Fruit fly (Drosophila melanogaster) whole organism, embryonic: ENCODE data around the gene Ythdc1.
A peak's percentile ranks its signal among the peaks of the same experiment; 100 is the strongest.

Experiments
- Abd-B ChIP-seq: fragments of 200-800 bp; sonication (Bioruptor generic); optimal IDR thresholded peaks from 2 replicates; lab custom pipeline; 2018; ENCODE audit warnings: missing biosample characterization, mild to moderate bottlenecking, missing genetic modification characterization, moderate library complexity
- Bdp1 ChIP-seq: fragments of 200-800 bp; sonication (Bioruptor generic); optimal IDR thresholded peaks from 3 replicates; lab custom pipeline; 2016; ENCODE audit warnings: missing biosample characterization, missing genetic modification characterization
- CG10209 ChIP-seq: fragments of 200-800 bp; sonication (Bioruptor generic); optimal IDR thresholded peaks from 3 replicates; lab custom pipeline; 2017; ENCODE audit warnings: missing biosample characterization, mild to moderate bottlenecking, missing genetic modification characterization, missing genetic modification reagents
- CG12299 ChIP-seq: fragments of 200-800 bp; sonication (Bioruptor generic); optimal IDR thresholded peaks from 2 replicates; lab custom pipeline; 2018; ENCODE audit warnings: missing biosample characterization, mild to moderate bottlenecking, missing genetic modification characterization
- CG13424 ChIP-seq: fragments of 200-800 bp; sonication (Bioruptor generic); optimal IDR thresholded peaks from 2 replicates; lab custom pipeline; 2019; ENCODE audit warnings: missing biosample characterization, mild to moderate bottlenecking, missing genetic modification characterization, moderate library complexity
- CG13894 ChIP-seq: fragments of 200-800 bp; sonication (Bioruptor generic); optimal IDR thresholded peaks from 3 replicates; lab custom pipeline; 2018; ENCODE audit warnings: missing biosample characterization, mild to moderate bottlenecking, missing genetic modification characterization, moderate library complexity
- CG14441 ChIP-seq: fragments of 200-800 bp; sonication (Bioruptor generic); IDR thresholded peaks from 2 replicates; pipeline ENCODE4 v1.3.6; 2022; ENCODE audit warnings: missing biosample characterization, missing genetic modification characterization
- CG15514 ChIP-seq: fragments of 200-800 bp; sonication (Bioruptor generic); optimal IDR thresholded peaks from 3 replicates; lab custom pipeline; 2017; ENCODE audit warnings: missing biosample characterization, missing genetic modification characterization, mild to moderate bottlenecking, moderate library complexity, missing genetic modification reagents
- CG17186 ChIP-seq: fragments of 200-800 bp; sonication (Bioruptor generic); optimal IDR thresholded peaks from 3 replicates; lab custom pipeline; 2017; ENCODE audit warnings: missing biosample characterization, missing genetic modification reagents, missing genetic modification characterization
- CG17568 ChIP-seq: fragments of 200-800 bp; sonication (Bioruptor generic); optimal IDR thresholded peaks from 2 replicates; lab custom pipeline; 2018; ENCODE audit warnings: missing biosample characterization, mild to moderate bottlenecking, missing genetic modification characterization, moderate library complexity
- CG17829 ChIP-seq: fragments of 200-800 bp; optimal IDR thresholded peaks from 2 replicates; lab custom pipeline; 2019; ENCODE audit warnings: missing biosample characterization, mild to moderate bottlenecking, missing genetic modification characterization, moderate library complexity
- CG3838 ChIP-seq: fragments of 200-800 bp; sonication (Bioruptor generic); optimal IDR thresholded peaks from 3 replicates; lab custom pipeline; 2016; ENCODE audit warnings: missing biosample characterization, missing genetic modification characterization
- CG4404 ChIP-seq: fragments of 200-800 bp; sonication (Bioruptor generic); IDR thresholded peaks from 2 replicates; pipeline ENCODE4 v1.3.6; 2022; ENCODE audit warnings: missing biosample characterization, missing genetic modification characterization
- CG4820 ChIP-seq: fragments of 200-800 bp; sonication (Bioruptor generic); optimal IDR thresholded peaks from 3 replicates; lab custom pipeline; 2016; ENCODE audit warnings: missing biosample characterization, missing genetic modification characterization
- CG5180 ChIP-seq: fragments of 200-800 bp; sonication (Bioruptor generic); optimal IDR thresholded peaks from 3 replicates; lab custom pipeline; 2017; ENCODE audit warnings: missing biosample characterization, missing genetic modification characterization, mild to moderate bottlenecking, moderate library complexity, missing genetic modification reagents
- CG6272 ChIP-seq: fragments of 200-800 bp; sonication (Bioruptor generic); IDR thresholded peaks from 2 replicates; pipeline ENCODE4 v1.3.6; 2022; ENCODE audit warnings: missing biosample characterization, missing genetic modification characterization
- CG7963 ChIP-seq: fragments of 200-800 bp; sonication (Bioruptor generic); IDR thresholded peaks from 3 replicates; pipeline ENCODE4 v1.3.6; 2022; ENCODE audit warnings: missing biosample characterization, missing genetic modification characterization; ENCODE audit not compliant: partially characterized antibody
- CG9215 ChIP-seq: fragments of 200-800 bp; sonication (Bioruptor generic); IDR thresholded peaks from 2 replicates; pipeline ENCODE4 v1.3.6; 2022; ENCODE audit warnings: missing biosample characterization, missing genetic modification characterization
- Camta ChIP-seq: fragments of 200-800 bp; sonication (Bioruptor generic); optimal IDR thresholded peaks from 2 replicates; lab custom pipeline; 2016; ENCODE audit warnings: missing biosample characterization, missing genetic modification characterization
- Doc3 ChIP-seq: fragments of 200-800 bp; sonication (Bioruptor generic); IDR thresholded peaks from 3 replicates; pipeline ENCODE4 v1.3.6; 2022; ENCODE audit warnings: missing biosample characterization, missing genetic modification characterization; ENCODE audit not compliant: partially characterized antibody
- E2f2 ChIP-seq: fragments of 200-800 bp; sonication (Bioruptor generic); IDR thresholded peaks from 2 replicates; pipeline ENCODE4 v1.3.6; 2022; ENCODE audit warnings: missing biosample characterization, missing genetic modification characterization
- Hmr ChIP-seq: fragments of 200-800 bp; sonication (Bioruptor generic); optimal IDR thresholded peaks from 3 replicates; lab custom pipeline; 2017; ENCODE audit warnings: mild to moderate bottlenecking, missing biosample characterization, missing genetic modification reagents, missing genetic modification characterization
- Jarid2 ChIP-seq: fragments of 200-800 bp; sonication (Bioruptor generic); optimal IDR thresholded peaks from 3 replicates; lab custom pipeline; 2017; ENCODE audit warnings: mild to moderate bottlenecking, missing biosample characterization, missing genetic modification reagents, missing genetic modification characterization
- Oaz ChIP-seq: fragments of 200-800 bp; sonication (Bioruptor generic); IDR thresholded peaks from 2 replicates; pipeline ENCODE4 v1.3.6; 2022; ENCODE audit warnings: missing biosample characterization, missing genetic modification characterization
- Ptx1 ChIP-seq: fragments of 200-800 bp; sonication (Bioruptor generic); IDR thresholded peaks from 2 replicates; pipeline ENCODE4 v1.3.6; 2022; ENCODE audit warnings: missing biosample characterization, missing genetic modification characterization
- Scr ChIP-seq: fragments of 200-800 bp; sonication (Bioruptor generic); IDR thresholded peaks from 2 replicates; pipeline ENCODE4 v1.3.6; 2022; ENCODE audit warnings: missing biosample characterization, missing genetic modification characterization; ENCODE audit not compliant: partially characterized antibody
- Sox102F ChIP-seq: fragments of 200-800 bp; sonication (Bioruptor generic); optimal IDR thresholded peaks from 2 replicates; lab custom pipeline; 2018; ENCODE audit warnings: missing biosample characterization, mild to moderate bottlenecking, missing genetic modification characterization, moderate library complexity
- Sry-β ChIP-seq: fragments of 200-800 bp; sonication (Bioruptor generic); optimal IDR thresholded peaks from 2 replicates; lab custom pipeline; 2018; ENCODE audit warnings: missing biosample characterization, mild to moderate bottlenecking, missing genetic modification characterization, moderate library complexity
- Ssrp ChIP-seq: fragments of 200-800 bp; sonication (Bioruptor generic); optimal IDR thresholded peaks from 2 replicates; lab custom pipeline; 2018; ENCODE audit warnings: missing biosample characterization, mild to moderate bottlenecking, missing genetic modification characterization, moderate library complexity
- YL-1 ChIP-seq: fragments of 200-800 bp; sonication (Bioruptor generic); optimal IDR thresholded peaks from 3 replicates; lab custom pipeline; 2017; ENCODE audit warnings: missing biosample characterization, mild to moderate bottlenecking, missing genetic modification characterization
- bowl ChIP-seq: fragments of 200-800 bp; sonication (Bioruptor generic); IDR thresholded peaks from 2 replicates; pipeline ENCODE4 v1.3.6; 2022; ENCODE audit warnings: missing biosample characterization, missing genetic modification characterization
- bsh ChIP-seq, 2 experiments: fragments of 200-800 bp; sonication (Bioruptor generic); optimal IDR thresholded peaks; 2 replicates each; lab custom pipeline; 2017 to 2018; ENCODE audit warnings: mild to moderate bottlenecking in 2 of 2, missing biosample characterization in 2 of 2, missing genetic modification characterization in 2 of 2, moderate library complexity in 1 of 2
- chif ChIP-seq, 2 experiments: fragments of 200-800 bp; sonication (Bioruptor generic); optimal IDR thresholded peaks; 3 replicates each; lab custom pipeline; 2016; ENCODE audit warnings: missing biosample characterization in 2 of 2, missing genetic modification characterization in 2 of 2
- chn ChIP-seq: fragments of 200-800 bp; sonication (Bioruptor generic); optimal IDR thresholded peaks from 2 replicates; lab custom pipeline; 2016; ENCODE audit warnings: missing biosample characterization, missing genetic modification characterization
- dan ChIP-seq: fragments of 200-800 bp; sonication (Bioruptor generic); IDR thresholded peaks from 2 replicates; pipeline ENCODE4 v1.3.6; 2022; ENCODE audit warnings: missing biosample characterization, missing genetic modification characterization
- dimm ChIP-seq: fragments of 200-800 bp; sonication (Bioruptor generic); IDR thresholded peaks from 2 replicates; pipeline ENCODE4 v1.3.6; 2022; ENCODE audit warnings: missing biosample characterization, missing genetic modification characterization
- dmrt11E ChIP-seq: fragments of 200-800 bp; sonication (Bioruptor generic); optimal IDR thresholded peaks from 3 replicates; lab custom pipeline; 2018; ENCODE audit warnings: missing biosample characterization, mild to moderate bottlenecking, missing genetic modification characterization, moderate library complexity
- ems ChIP-seq: fragments of 200-800 bp; sonication (Bioruptor generic); optimal IDR thresholded peaks from 3 replicates; lab custom pipeline; 2016; ENCODE audit warnings: missing biosample characterization, missing genetic modification characterization
- gsb-n ChIP-seq: fragments of 200-800 bp; sonication (Bioruptor generic); optimal IDR thresholded peaks from 3 replicates; lab custom pipeline; 2018; ENCODE audit warnings: missing biosample characterization, mild to moderate bottlenecking, missing genetic modification characterization
- hbn ChIP-seq: fragments of 200-800 bp; sonication (Bioruptor generic); IDR thresholded peaks from 2 replicates; pipeline ENCODE4 v1.3.6; 2022; ENCODE audit warnings: missing biosample characterization, missing genetic modification characterization; ENCODE audit not compliant: partially characterized antibody
- hth ChIP-seq: fragments of >200 bp; optimal IDR thresholded peaks from 2 replicates; lab custom pipeline; 2017; ENCODE audit warnings: inconsistent platforms
- lmd ChIP-seq: fragments of 200-800 bp; sonication (Bioruptor generic); IDR thresholded peaks from 2 replicates; pipeline ENCODE4 v1.3.6; 2022; ENCODE audit warnings: missing biosample characterization, missing genetic modification characterization
- onecut ChIP-seq: fragments of 200-800 bp; sonication (Bioruptor generic); IDR thresholded peaks from 2 replicates; pipeline ENCODE4 v1.3.6; 2022; ENCODE audit warnings: missing biosample characterization, missing genetic modification characterization
- p53 ChIP-seq: fragments of 200-800 bp; sonication (Bioruptor generic); optimal IDR thresholded peaks from 2 replicates; lab custom pipeline; 2016; ENCODE audit warnings: missing biosample characterization, missing genetic modification characterization
- prd ChIP-seq, 3 experiments: fragments of >200 bp in 2 of 3; fragments of 200-800 bp in 1 of 3; sonication (Bioruptor generic) in 1 of 3; optimal IDR thresholded peaks in 2 of 3; IDR thresholded peaks in 1 of 3; 2 replicates in 2 of 3; 3 replicates in 1 of 3; pipeline versions ENCODE4 v1.3.6 to Lab custom; 2017 to 2022; ENCODE audit warnings: missing biosample characterization in 1 of 3, missing genetic modification characterization in 1 of 3
- ranshi ChIP-seq: fragments of 200-800 bp; sonication (Bioruptor generic); IDR thresholded peaks from 2 replicates; pipeline ENCODE4 v1.3.6; 2022; ENCODE audit warnings: missing biosample characterization, missing genetic modification characterization
- run ChIP-seq: fragments of 200-800 bp; sonication (Bioruptor generic); optimal IDR thresholded peaks from 3 replicates; lab custom pipeline; 2018; ENCODE audit warnings: missing biosample characterization, mild to moderate bottlenecking, missing genetic modification characterization
- seq ChIP-seq: fragments of 200-800 bp; sonication (Bioruptor generic); IDR thresholded peaks from 2 replicates; pipeline ENCODE4 v1.3.6; 2022; ENCODE audit warnings: missing biosample characterization, missing genetic modification characterization
- tap ChIP-seq: fragments of 200-800 bp; optimal IDR thresholded peaks from 3 replicates; lab custom pipeline; 2019; ENCODE audit warnings: missing biosample characterization, mild to moderate bottlenecking, missing genetic modification characterization, moderate library complexity
- tll ChIP-seq, 2 experiments: fragments of 200-800 bp in 1 of 2; fragments of >200 bp in 1 of 2; sonication (Bioruptor generic) in 1 of 2; optimal IDR thresholded peaks; 2 replicates each; lab custom pipeline; 2017 to 2019; ENCODE audit warnings: missing biosample characterization in 2 of 2, missing genetic modification characterization in 2 of 2, mild to moderate bottlenecking in 1 of 2, moderate library complexity in 1 of 2

Gene Ythdc1

dm6 chr3L:3389666-3390059, 15.7 kb upstream of the Ythdc1 start (continued):
- TF ChIP-seq Sry-β (no peak), Camta (GFP tag; lab: Kevin White, UChicago) (peak; percentile 24), Abd-B (GFP tag; lab: Kevin White, UChicago) (no peak), gsb-n (peak; percentile 36), Jarid2 (GFP tag; lab: Kevin White, UChicago) (no peak), CG3838 (GFP tag; lab: Kevin White, UChicago) (no peak), Doc3 (GFP tag; lab: Robert Waterston, UW) (no peak), Scr (GFP tag; lab: Robert Waterston, UW) (no peak), CG13424 (tag; lab: Kevin White, UChicago) (peak; percentile 38), run (tag; lab: Kevin White, UChicago) (no peak), lmd (GFP tag; lab: Robert Waterston, UW) (peak; percentile 31; the same call in 1 of the 2 replicates), CG17568 (GFP tag; lab: Kevin White, UChicago) (no peak), dmrt11E (tag; lab: Kevin White, UChicago) (peak; percentile 25), p53 (no peak), bowl (GFP tag; lab: Robert Waterston, UW) (no peak), CG12299 (tag; lab: Kevin White, UChicago) (no peak), YL-1 (GFP tag; lab: Kevin White, UChicago) (no peak), CG9215 (no peak), dan (GFP tag; lab: Robert Waterston, UW) (no peak), CG17829 (tag; lab: Kevin White, UChicago) (peak; percentile 60), ranshi (GFP tag; lab: Robert Waterston, UW) (peak; percentile 60), Sox102F (peak; percentile 18), tap (tag; lab: Kevin White, UChicago) (no peak), CG4820 (GFP tag; lab: Kevin White, UChicago) (peak; percentile 45), Ptx1 (GFP tag; lab: Robert Waterston, UW) (peak; percentile 43), seq (no peak), Ssrp (tag; lab: Kevin White, UChicago) (peak; percentile 29), CG13894 (tag; lab: Kevin White, UChicago) (no peak), prd (optimal IDR thresholded peaks at IDR 0.05; lab: Kevin White, UChicago) (no peak), prd (GFP tag; IDR thresholded peaks at IDR 0.05; lab: Robert Waterston, UW) (no peak; the same call in 1 of the 3 replicates), Hmr (peak; percentile 33), Bdp1 (GFP tag; lab: Kevin White, UChicago) (no peak), onecut (GFP tag; lab: Robert Waterston, UW) (no peak), CG10209 (GFP tag; lab: Kevin White, UChicago) (peak; percentile 28), ems (GFP tag; lab: Kevin White, UChicago) (no peak), CG4404 (GFP tag; lab: Robert Waterston, UW) (0 out of 2 replicates have a peak, but pooled peaks have one; percentile 12), chif (GFP tag; optimal IDR thresholded peaks at IDR 0.05; lab: Kevin White, UChicago) (no peak), hth (lab: Kevin White, UChicago) (no peak), CG14441 (no peak), CG5180 (GFP tag; lab: Kevin White, UChicago) (peak; percentile 27), dimm (GFP tag; lab: Robert Waterston, UW) (0 out of 2 replicates have a peak, but pooled peaks have one; percentile 9), tll (GFP tag; optimal IDR thresholded peaks at IDR 0.05; lab: Kevin White, UChicago) (no peak), bsh (GFP tag; optimal IDR thresholded peaks at IDR 0.05; lab: Kevin White, UChicago) (no peak), CG15514 (GFP tag; lab: Kevin White, UChicago) (peak; percentile 30), CG6272 (GFP tag; lab: Robert Waterston, UW) (0 out of 2 replicates have a peak, but pooled peaks have one; percentile 9), Oaz (GFP tag; lab: Robert Waterston, UW) (no peak), CG7963 (no peak), chn (GFP tag; lab: Kevin White, UChicago) (peak; percentile 3), E2f2 (no peak), hbn (GFP tag; lab: Robert Waterston, UW) (no peak), CG17186 (GFP tag; lab: Kevin White, UChicago) (peak; percentile 3)
